Worm (Caenorhabditis elegans) whole organism, young adult: ENCODE results near the gene cyp-34A1.

Experiments
- F23B12.7 ChIP-seq: sonication (generic microtip); optimal IDR thresholded peaks from 2 replicates; lab custom pipeline; 2017; ENCODE audit warnings: missing genetic modification characterization, mild to moderate bottlenecking, missing compliant biosample characterization, antibody characterized with exemption, moderate library complexity; ENCODE audit not compliant: insufficient read depth
- F39B2.1 ChIP-seq: fragments of 200-800 bp; sonication (Bioruptor generic); IDR thresholded peaks from 2 replicates; pipeline ENCODE4 v1.3.6; 2022; ENCODE audit warnings: missing genetic modification reagents, missing genetic modification characterization, missing compliant biosample characterization
- Y53G8AR.9 ChIP-seq: fragments of 200-800 bp; sonication (Bioruptor generic); conservative IDR thresholded peaks from 2 replicates; pipeline ENCODE4 v1.3.6; 2022; ENCODE audit warnings: missing genetic modification reagents, missing genetic modification characterization, missing compliant biosample characterization
- ama-1 ChIP-seq, 3 experiments: fragments of 150-350 bp in 1 of 3; sonication (generic microtip) in 2 of 3; optimal IDR thresholded peaks; 2 replicates each; lab custom pipeline; 2014 to 2018; ENCODE audit warnings: missing biosample characterization in 2 of 3, missing genetic modification characterization in 2 of 3, missing genetic modification reagents in 2 of 3
- aptf-3 ChIP-seq: fragments of 200-800 bp; sonication (Bioruptor generic); IDR thresholded peaks from 2 replicates; pipeline ENCODE4 v1.3.6; 2022; ENCODE audit warnings: missing genetic modification characterization, missing compliant biosample characterization
- him-1 ChIP-seq: sonication (generic microtip); optimal IDR thresholded peaks from 2 replicates; lab custom pipeline; 2016; ENCODE audit warnings: missing genotype, missing genetic modification reagents, missing genetic modification characterization, missing compliant biosample characterization
- nhr-80 ChIP-seq: sonication (generic microtip); optimal IDR thresholded peaks from 2 replicates; lab custom pipeline; 2016; ENCODE audit warnings: missing genetic modification characterization, missing compliant biosample characterization
- sea-2 ChIP-seq: fragments of 200-800 bp; sonication (Bioruptor generic); IDR thresholded peaks from 2 replicates; pipeline ENCODE4 v1.3.6; 2022; ENCODE audit warnings: missing genetic modification characterization, missing compliant biosample characterization
- snpc-1.1 ChIP-seq: sonication (generic microtip); optimal IDR thresholded peaks from 2 replicates; lab custom pipeline; 2017; ENCODE audit warnings: missing genetic modification characterization, mild to moderate bottlenecking, missing compliant biosample characterization, antibody characterized with exemption, moderate library complexity, missing genotype, missing genetic modification reagents; ENCODE audit not compliant: insufficient read depth
- snpc-4 ChIP-seq, 5 experiments: fragments of 150-350 bp in 1 of 5; sonication (generic microtip) in 4 of 5; optimal IDR thresholded peaks; 2 replicates each; lab custom pipeline; 2014 to 2018; ENCODE audit warnings: missing genetic modification characterization in 5 of 5, missing biosample characterization in 3 of 5, antibody characterized with exemption in 2 of 5, mild to moderate bottlenecking in 2 of 5, missing compliant biosample characterization in 2 of 5, missing genotype in 2 of 5, moderate library complexity in 2 of 5, missing genetic modification reagents in 1 of 5
- unc-62 ChIP-seq: fragments of 150-350 bp; optimal IDR thresholded peaks from 2 replicates; lab custom pipeline; 2014; ENCODE audit warnings: missing biosample characterization, missing genetic modification reagents, missing genetic modification characterization

- TF ChIP-seq snpc-4 (GFP tag; optimal IDR thresholded peaks at IDR 0.05; lab: Kevin White, UChicago) (no peak), snpc-4 (tag; optimal IDR thresholded peaks at IDR 0.05; lab: Kevin White, UChicago) (no peak), him-1 (no peak), Y53G8AR.9 (GFP tag; lab: Robert Waterston, UW) (no peak), F23B12.7 (no peak), snpc-1.1 (tag; lab: Kevin White, UChicago) (no peak), aptf-3 (no peak), F39B2.1 (GFP tag; lab: Robert Waterston, UW) (no peak), ama-1 (optimal IDR thresholded peaks at IDR 0.05; lab: Kevin White, UChicago) (no peak), ama-1 (GFP tag; optimal IDR thresholded peaks at IDR 0.05; lab: Kevin White, UChicago) (no peak), unc-62 (GFP tag; lab: Kevin White, UChicago) (no peak), sea-2 (GFP tag; lab: Robert Waterston, UW) (no peak), nhr-80 (tag; lab: Kevin White, UChicago) (no peak)
These were observed 45.1 kb upstream of the cyp-34A1 start, which contains the start of gene srw-113 for ce11 chrV:15332851-15333250.
